Worm (Caenorhabditis elegans) whole organism, L3 larva: ENCODE results near the gene F23H12.7.

ENCODE experiments used
- elt-2 ChIP-seq: sonication (generic microtip); optimal IDR thresholded peaks from 2 replicates; lab custom pipeline; 2016; ENCODE audit warnings: missing genetic modification reagents, mild to moderate bottlenecking, missing genetic modification characterization, missing compliant biosample characterization
- nhr-11 ChIP-seq: fragments of 150-350 bp; optimal IDR thresholded peaks from 2 replicates; lab custom pipeline; 2014; ENCODE audit warnings: missing biosample characterization, missing genetic modification characterization

DNA sequence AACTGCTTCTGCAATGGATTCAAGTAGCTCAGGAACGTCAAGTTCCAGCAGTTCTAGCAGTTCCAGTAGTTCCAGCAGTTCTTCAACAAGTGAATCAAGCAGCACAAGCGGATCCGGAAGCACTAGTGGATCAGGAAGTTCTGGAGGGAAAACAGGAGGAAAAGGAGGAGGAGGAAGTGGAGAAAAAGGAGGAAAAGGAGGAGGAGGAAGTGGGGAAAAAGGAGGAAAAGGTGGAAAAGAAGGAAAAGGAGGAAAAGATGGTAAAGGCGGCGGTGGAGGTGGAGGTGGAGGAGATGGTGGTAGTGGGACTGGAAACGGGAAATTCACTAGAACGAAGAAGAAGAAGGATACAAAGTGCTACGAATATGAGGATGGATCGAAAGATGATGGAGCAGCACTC, 35.0 kb downstream of the F23H12.7 start:
- TF ChIP-seq nhr-11 (tag; lab: Kevin White, UChicago) (no peak), elt-2 (tag; lab: Kevin White, UChicago) (no peak)
